Worm (Caenorhabditis elegans) whole organism, L2 larva: ENCODE measurements around the gene M01H9.10.

Experiments
- R02D3.7 ChIP-seq: fragments of 150-350 bp; optimal IDR thresholded peaks from 2 replicates; lab custom pipeline; 2014; ENCODE audit warnings: missing biosample characterization, missing genetic modification characterization
- ZK546.5 ChIP-seq: sonication (generic microtip); optimal IDR thresholded peaks from 2 replicates; lab custom pipeline; 2017; ENCODE audit warnings: missing biosample characterization, missing genetic modification characterization
- elt-3 ChIP-seq: sonication (generic microtip); optimal IDR thresholded peaks from 2 replicates; lab custom pipeline; 2017; ENCODE audit warnings: missing biosample characterization, missing genetic modification characterization
- lin-11 ChIP-seq: fragments of 150-350 bp; sonication (generic microtip); optimal IDR thresholded peaks from 2 replicates; lab custom pipeline; 2014; ENCODE audit warnings: missing biosample characterization, missing genetic modification characterization, inconsistent platforms, mixed read lengths
- lin-13 ChIP-seq: fragments of 150-350 bp; optimal IDR thresholded peaks from 2 replicates; lab custom pipeline; 2014; ENCODE audit warnings: missing biosample characterization, missing genetic modification reagents, missing genetic modification characterization
- lin-39 ChIP-seq: fragments of 150-350 bp; optimal IDR thresholded peaks from 2 replicates; lab custom pipeline; 2014; ENCODE audit warnings: missing biosample characterization, missing genetic modification reagents, missing genetic modification characterization
- lsy-2 ChIP-seq, 2 experiments: fragments of 150-350 bp in 1 of 2; sonication (generic microtip) in 1 of 2; optimal IDR thresholded peaks; 2 replicates each; lab custom pipeline; 2014 to 2017; ENCODE audit warnings: missing biosample characterization in 2 of 2, missing genetic modification characterization in 2 of 2
- mab-5 ChIP-seq: fragments of 150-350 bp; optimal IDR thresholded peaks from 2 replicates; lab custom pipeline; 2014; ENCODE audit warnings: missing biosample characterization, missing genetic modification characterization
- nhr-10 ChIP-seq: sonication (generic microtip); optimal IDR thresholded peaks from 2 replicates; lab custom pipeline; 2017; ENCODE audit warnings: missing biosample characterization, missing genetic modification characterization
- unc-62 ChIP-seq: fragments of 150-350 bp; optimal IDR thresholded peaks from 2 replicates; lab custom pipeline; 2014; ENCODE audit warnings: missing biosample characterization, missing genetic modification reagents, missing genetic modification characterization

ce11 chrIV:4486738-4487137 is 6.8 kb upstream of the M01H9.10 start, which contains the start of gene trx-3:
- TF ChIP-seq lin-11 (no peak), lin-13 (no peak), mab-5 (tag; lab: Kevin White, UChicago) (no peak), lsy-2 (tag; optimal IDR thresholded peaks at IDR 0.05; lab: Kevin White, UChicago) (no peak), lin-39 (no peak), R02D3.7 (tag; lab: Kevin White, UChicago) (no peak), nhr-10 (no peak), unc-62 (no peak), elt-3 (tag; lab: Kevin White, UChicago) (no peak), ZK546.5 (no peak)
